Worm (Caenorhabditis elegans): ENCODE data around the gene ccr-4.

DNA sequence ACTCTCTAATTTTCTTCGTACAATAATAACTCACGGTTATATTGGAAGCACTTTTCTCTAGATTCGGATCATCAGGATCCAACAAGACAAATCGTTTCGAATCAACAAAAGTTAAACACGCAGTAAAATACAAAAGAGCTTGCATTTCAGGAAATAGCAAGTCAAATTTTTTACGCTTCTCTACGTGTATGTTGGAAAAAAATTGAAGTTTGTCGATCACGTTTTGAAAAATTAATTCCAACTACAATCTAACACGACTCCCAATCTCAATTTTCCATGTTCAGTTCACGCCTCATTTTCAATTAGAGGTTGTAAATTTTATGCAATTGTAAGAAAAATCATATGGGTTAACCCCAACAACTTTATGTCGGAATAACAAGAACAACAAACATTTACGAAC lies 28.6 kb downstream of the ccr-4 start, which contains the start of gene spe-45:
- no peak for TF ChIP-seq nfya-1 (tag; optimal IDR thresholded peaks at IDR 0.05; ENCODE audit: borderline replicate concordance, insufficient read depth)
- TF ChIP-seq unc-130 (GFP tag; optimal IDR thresholded peaks at IDR 0.05): peak; percentile 16
- TF ChIP-seq dox-1 (GFP tag; IDR thresholded peaks at IDR 0.05): no peak; the same call in 1 of the 2 replicates
- TF ChIP-seq bed-2 (GFP tag; IDR thresholded peaks at IDR 0.05): no peak
- no peak for TF ChIP-seq die-1 (tag; optimal IDR thresholded peaks at IDR 0.05)
- peak; percentile 74; the same call in 1 of the 2 replicates for TF ChIP-seq attf-6 (GFP tag; IDR thresholded peaks at IDR 0.05)
- TF ChIP-seq unc-62 (GFP tag; optimal IDR thresholded peaks at IDR 0.05): no peak
- TF ChIP-seq snpc-1.1 (tag; optimal IDR thresholded peaks at IDR 0.05; ENCODE audit: insufficient read depth): no peak
- peak in 1 of 3 experiments; percentile 38 for TF ChIP-seq lin-35 (GFP tag; optimal IDR thresholded peaks at IDR 0.05)
- TF ChIP-seq efl-1 (GFP tag; optimal IDR thresholded peaks at IDR 0.05): no peak
- no peak for TF ChIP-seq nhr-179 (tag; optimal IDR thresholded peaks at IDR 0.05)
- no peak for TF ChIP-seq Y56A3A.18 (GFP tag; IDR thresholded peaks at IDR 0.05)
